Fruit fly (Drosophila melanogaster): ENCODE measurements around the gene eff.

Gene eff

DNA sequence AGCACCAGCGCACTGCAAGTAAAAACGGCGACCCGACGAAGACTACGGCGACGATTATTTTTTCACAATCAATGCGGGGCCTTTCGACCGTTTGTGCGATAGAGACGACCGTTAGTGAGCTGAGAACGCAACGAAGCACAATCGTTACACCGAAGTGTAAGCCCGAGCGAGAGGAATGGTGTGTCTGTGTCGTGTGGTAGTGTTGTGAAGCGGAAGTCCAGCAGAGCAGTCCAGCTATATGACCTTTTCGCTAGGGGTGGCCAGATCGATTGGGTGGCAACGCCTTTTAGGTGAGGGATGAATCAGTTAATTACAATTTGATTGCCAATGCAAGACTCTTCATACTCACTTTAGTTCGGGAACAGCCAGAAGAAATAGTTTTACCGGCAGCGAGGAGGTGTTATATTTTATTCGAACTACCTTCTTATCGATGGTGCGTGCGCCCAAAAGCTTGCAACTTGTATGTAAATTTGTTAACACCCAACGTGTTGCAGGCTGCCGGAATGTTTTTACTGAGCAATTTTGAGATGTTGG, 394 bp downstream of the eff start:
- TF ChIP-seq CG5245 (GFP tag; optimal IDR thresholded peaks at IDR 0.05) (no peak), CG31365 (tag; optimal IDR thresholded peaks at IDR 0.05) (peak; percentile 36), usp (GFP tag; optimal IDR thresholded peaks at IDR 0.05) (no peak), CG10147 (GFP tag; optimal IDR thresholded peaks at IDR 0.05) (no peak), slbo (GFP tag; IDR thresholded peaks at IDR 0.05) (peak; percentile 87), CG2120 (GFP tag; optimal IDR thresholded peaks at IDR 0.05) (peak; percentile 84), gsb (GFP tag; IDR thresholded peaks at IDR 0.05) (peak; percentile 66), CG9727 (GFP tag; optimal IDR thresholded peaks at IDR 0.05) (peak; percentile 8), CG4820 (GFP tag; optimal IDR thresholded peaks at IDR 0.05) (peak; percentile 31), Blimp-1 (GFP tag; optimal IDR thresholded peaks at IDR 0.05) (no peak), CG15479 (GFP tag; optimal IDR thresholded peaks at IDR 0.05) (peak; percentile 32), CG14965 (GFP tag; optimal IDR thresholded peaks at IDR 0.05; ENCODE audit: borderline replicate concordance) (no peak), CG1647 (GFP tag; optimal IDR thresholded peaks at IDR 0.05) (peak; percentile 52), ttk (GFP tag; IDR thresholded peaks at IDR 0.05) (peak; percentile 85), peb (GFP tag; IDR thresholded peaks at IDR 0.05) (0 out of 2 replicates have a peak, but pooled peaks have one; percentile 27), phol (tag; optimal IDR thresholded peaks at IDR 0.05) (peak; percentile 12), jigr1 (GFP tag; IDR thresholded peaks at IDR 0.05) (no peak), Sox100B (GFP tag; optimal IDR thresholded peaks at IDR 0.05) (no peak), CG13296 (GFP tag; optimal IDR thresholded peaks at IDR 0.05) (peak; percentile 63), Scr (GFP tag; IDR thresholded peaks at IDR 0.05; ENCODE audit: partially characterized antibody) (no peak), gcm2 (GFP tag; optimal IDR thresholded peaks at IDR 0.05) (peak; percentile 69), CG2129 (GFP tag; IDR thresholded peaks at IDR 0.05; ENCODE audit: partially characterized antibody) (no peak), lov (optimal IDR thresholded peaks at IDR 0.05) (no peak), lov (GFP tag; IDR thresholded peaks at IDR 0.05) (no peak), E2f1 (GFP tag; IDR thresholded peaks at IDR 0.05) (peak; percentile 39), cato (GFP tag; optimal IDR thresholded peaks at IDR 0.05; ENCODE audit: borderline replicate concordance) (peak; percentile 47), CG32532 (GFP tag; IDR thresholded peaks at IDR 0.05) (peak; percentile 75), NC2β (GFP tag; optimal IDR thresholded peaks at IDR 0.05) (peak; percentile 44), Bdp1 (GFP tag; optimal IDR thresholded peaks at IDR 0.05) (peak; percentile 76), NFAT (GFP tag; IDR thresholded peaks at IDR 0.05) (peak; percentile 83), da (GFP tag; optimal IDR thresholded peaks at IDR 0.05) (peak; percentile 2), dati (GFP tag; IDR thresholded peaks at IDR 0.05) (no peak), Fer3 (tag; optimal IDR thresholded peaks at IDR 0.05) (peak; percentile 30), CG7271 (tag; optimal IDR thresholded peaks at IDR 0.05) (no peak), jumu (GFP tag; optimal IDR thresholded peaks at IDR 0.05) (peak; percentile 86), Side (GFP tag; optimal IDR thresholded peaks at IDR 0.05) (peak; percentile 74), CG15696 (tag; optimal IDR thresholded peaks at IDR 0.05) (peak; percentile 2), trh (GFP tag; optimal IDR thresholded peaks at IDR 0.05) (no peak), CG31224 (GFP tag; IDR thresholded peaks at IDR 0.05) (peak; percentile 38; the same call in 1 of the 2 replicates), CG14710 (tag; optimal IDR thresholded peaks at IDR 0.05) (no peak), ATbp (GFP tag; optimal IDR thresholded peaks at IDR 0.05) (peak; percentile 23), CG6683 (GFP tag; optimal IDR thresholded peaks at IDR 0.05) (no peak), crol (GFP tag; IDR thresholded peaks at IDR 0.05) (peak; percentile 48), CG1233 (GFP tag; optimal IDR thresholded peaks at IDR 0.05) (peak; percentile 67), CG13123 (GFP tag; optimal IDR thresholded peaks at IDR 0.05) (no peak), abd-A (tag; optimal IDR thresholded peaks at IDR 0.05) (peak; percentile 76), Six4 (GFP tag; optimal IDR thresholded peaks at IDR 0.05) (no peak), Dref (GFP tag; IDR thresholded peaks at IDR 0.05) (peak; percentile 56), Elba2 (GFP tag; optimal IDR thresholded peaks at IDR 0.05) (no peak), CG9437 (GFP tag; optimal IDR thresholded peaks at IDR 0.05) (peak; percentile 8), CG34376 (GFP tag; optimal IDR thresholded peaks at IDR 0.05) (peak; percentile 75)

Data from whole organism, embryonic.